Worm (Caenorhabditis elegans): Measurements from ENCODE around the gene gsy-1.

Gene gsy-1

DNA sequence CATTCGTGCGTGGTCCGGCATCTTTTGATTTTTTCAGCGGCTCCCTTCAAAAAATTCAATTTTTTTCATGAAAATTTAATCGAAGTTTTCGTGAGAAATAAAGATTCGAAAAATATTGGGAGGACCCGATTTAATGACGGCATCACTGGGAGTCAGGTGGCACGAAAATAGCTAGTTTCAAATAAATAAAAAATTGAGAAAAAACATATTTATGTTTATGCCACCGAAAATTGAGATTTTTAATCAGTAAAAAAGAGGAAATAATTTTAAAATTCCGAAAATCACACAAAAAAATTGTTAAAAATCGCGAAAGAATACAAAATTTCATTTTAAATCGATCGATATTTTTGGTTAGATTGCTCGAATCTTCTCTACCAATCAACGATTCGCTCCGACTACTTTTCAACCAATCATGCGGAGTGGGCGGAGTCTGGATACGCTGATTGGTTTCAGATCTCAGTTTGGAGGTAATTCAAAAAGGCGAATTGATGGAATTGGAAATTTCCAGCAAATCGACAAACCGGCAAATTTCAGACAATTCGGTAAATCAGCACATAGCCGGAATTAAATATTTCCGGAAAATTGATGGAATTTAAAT lies at the start of gene gsy-1:
gsy-1 (minus strand) TSS at position 51 of the 598 bp plus-strand sequence.
- TF ChIP-seq zip-8 (tag; optimal IDR thresholded peaks at IDR 0.05) (no peak), bed-3 (GFP tag; optimal IDR thresholded peaks at IDR 0.05) (no peak), nhr-237 (tag; optimal IDR thresholded peaks at IDR 0.05) (no peak), ztf-11 (tag; optimal IDR thresholded peaks at IDR 0.05) (no peak), cnd-1 (tag; optimal IDR thresholded peaks at IDR 0.05) (no peak), unc-39 (tag; optimal IDR thresholded peaks at IDR 0.05) (no peak), lin-32 (GFP tag; optimal IDR thresholded peaks at IDR 0.05) (no peak), lsy-2 (tag; optimal IDR thresholded peaks at IDR 0.05) (no peak), ceh-43 (GFP tag; optimal IDR thresholded peaks at IDR 0.05) (no peak), mab-5 (tag; optimal IDR thresholded peaks at IDR 0.05) (no peak), mls-2 (tag; optimal IDR thresholded peaks at IDR 0.05) (no peak), lin-13 (tag; optimal IDR thresholded peaks at IDR 0.05) (no peak), elt-3 (tag; optimal IDR thresholded peaks at IDR 0.05) (no peak), blmp-1 (tag; optimal IDR thresholded peaks at IDR 0.05) (no peak), elt-1 (tag; optimal IDR thresholded peaks at IDR 0.05; ENCODE audit: borderline replicate concordance, insufficient read depth) (no peak)

DNA sequence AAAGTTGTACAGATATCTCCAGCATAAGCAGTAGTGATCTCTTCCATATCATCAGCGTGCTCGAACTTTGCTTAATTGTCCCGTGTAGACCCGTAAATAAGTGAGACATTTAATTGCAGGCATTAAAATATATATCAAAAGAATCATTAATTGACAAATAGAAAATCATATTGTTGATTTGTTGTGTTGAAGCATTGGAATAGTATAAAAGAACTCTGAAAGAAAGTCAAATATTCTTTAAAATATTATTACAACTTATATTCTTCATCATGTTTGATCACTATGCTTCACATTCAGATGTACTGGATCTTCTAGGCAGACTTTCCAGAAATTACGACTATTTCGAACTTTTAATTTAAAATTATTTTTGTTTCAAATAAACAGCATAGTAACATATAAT lies 47.6 kb upstream of the gsy-1 start, which contains the start of gene F58G1.8:
F58G1.8 (minus strand) TSS at position 101 of the 400 bp plus-strand sequence.
- TF ChIP-seq mls-2 (tag; optimal IDR thresholded peaks at IDR 0.05) (no peak), ceh-39 (tag; optimal IDR thresholded peaks at IDR 0.05) (no peak), unc-62 (GFP tag; optimal IDR thresholded peaks at IDR 0.05) (no peak), unc-120 (tag; optimal IDR thresholded peaks at IDR 0.05; ENCODE audit: poor library complexity, severe bottlenecking) (no peak), elt-3 (tag; optimal IDR thresholded peaks at IDR 0.05) (no peak), pha-4 (tag; optimal IDR thresholded peaks at IDR 0.05) (no peak), nhr-28 (tag; optimal IDR thresholded peaks at IDR 0.05) (no peak), sptf-1 (tag; optimal IDR thresholded peaks at IDR 0.05) (no peak), sem-2 (GFP tag; optimal IDR thresholded peaks at IDR 0.05) (no peak), bed-3 (GFP tag; optimal IDR thresholded peaks at IDR 0.05) (no peak), drap-1 (GFP tag; optimal IDR thresholded peaks at IDR 0.05) (no peak), lin-13 (tag; optimal IDR thresholded peaks at IDR 0.05) (no peak), cnd-1 (tag; optimal IDR thresholded peaks at IDR 0.05) (no peak)

- TF ChIP-seq pha-4 (tag; optimal IDR thresholded peaks at IDR 0.05), result no peak
- TF ChIP-seq elt-3 (tag; optimal IDR thresholded peaks at IDR 0.05), result no peak
- TF ChIP-seq flh-1 (GFP tag; optimal IDR thresholded peaks at IDR 0.05), result no peak
- no peak for TF ChIP-seq cnd-1 (tag; optimal IDR thresholded peaks at IDR 0.05)
- TF ChIP-seq ceh-43 (GFP tag; optimal IDR thresholded peaks at IDR 0.05), result no peak
- no peak for TF ChIP-seq blmp-1 (tag; optimal IDR thresholded peaks at IDR 0.05)
- no peak for TF ChIP-seq tbx-8 (GFP tag; optimal IDR thresholded peaks at IDR 0.05)
- no peak for TF ChIP-seq elt-1 (tag; optimal IDR thresholded peaks at IDR 0.05; ENCODE audit: borderline replicate concordance, insufficient read depth)
- no peak for TF ChIP-seq mep-1 (tag; optimal IDR thresholded peaks at IDR 0.05)
- no peak for TF ChIP-seq unc-120 (tag; optimal IDR thresholded peaks at IDR 0.05; ENCODE audit: poor library complexity, severe bottlenecking)
- no peak for TF ChIP-seq drap-1 (GFP tag; optimal IDR thresholded peaks at IDR 0.05)
- no peak for TF ChIP-seq zip-8 (tag; optimal IDR thresholded peaks at IDR 0.05)
- TF ChIP-seq ham-2 (GFP tag; optimal IDR thresholded peaks at IDR 0.05), result no peak
- TF ChIP-seq sptf-1 (tag; optimal IDR thresholded peaks at IDR 0.05), result no peak
- no peak for TF ChIP-seq bed-3 (GFP tag; optimal IDR thresholded peaks at IDR 0.05)
- TF ChIP-seq nhr-12 (tag; optimal IDR thresholded peaks at IDR 0.05), result no peak
- no peak for TF ChIP-seq ceh-83 (GFP tag; optimal IDR thresholded peaks at IDR 0.05)
Measured at ce11 chrII:12923225-12923624, 45.3 kb upstream of the gsy-1 start.

DNA sequence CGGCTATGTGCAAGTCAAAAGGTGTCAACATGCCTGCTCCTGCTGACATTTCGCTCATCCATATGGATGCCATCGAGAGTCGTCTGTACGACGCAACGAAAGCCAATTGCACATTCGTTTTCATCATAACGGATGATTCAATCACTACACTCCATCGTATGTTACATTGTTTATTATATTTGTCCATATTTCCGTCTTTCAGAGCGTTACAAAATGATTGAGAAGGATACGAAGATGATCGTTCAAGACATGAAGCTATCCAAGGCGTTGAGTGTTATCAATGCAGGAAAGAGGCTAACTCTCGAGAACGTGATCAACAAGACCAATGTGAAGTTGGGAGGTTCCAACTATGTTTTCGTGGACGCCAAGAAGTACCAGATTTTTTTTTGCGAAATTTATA lies 43.6 kb upstream of the gsy-1 start:
- TF ChIP-seq pha-4 (tag; optimal IDR thresholded peaks at IDR 0.05), result no peak
- TF ChIP-seq cnd-1 (tag; optimal IDR thresholded peaks at IDR 0.05), result no peak
- no peak for TF ChIP-seq elt-1 (tag; optimal IDR thresholded peaks at IDR 0.05; ENCODE audit: borderline replicate concordance, insufficient read depth)
- TF ChIP-seq snpc-4 (tag; optimal IDR thresholded peaks at IDR 0.05), result no peak
- TF ChIP-seq drap-1 (GFP tag; optimal IDR thresholded peaks at IDR 0.05), result no peak
- TF ChIP-seq M03D4.4 (tag; optimal IDR thresholded peaks at IDR 0.05), result no peak
- TF ChIP-seq mep-1 (tag; optimal IDR thresholded peaks at IDR 0.05), result no peak
- TF ChIP-seq ceh-83 (GFP tag; optimal IDR thresholded peaks at IDR 0.05), result no peak
- TF ChIP-seq nhr-237 (tag; optimal IDR thresholded peaks at IDR 0.05), result no peak
- TF ChIP-seq mab-5 (tag; optimal IDR thresholded peaks at IDR 0.05), result no peak
- TF ChIP-seq elt-3 (tag; optimal IDR thresholded peaks at IDR 0.05), result no peak
- TF ChIP-seq tbx-8 (GFP tag; optimal IDR thresholded peaks at IDR 0.05), result no peak
- TF ChIP-seq sptf-1 (tag; optimal IDR thresholded peaks at IDR 0.05), result no peak
- TF ChIP-seq unc-120 (tag; optimal IDR thresholded peaks at IDR 0.05; ENCODE audit: poor library complexity, severe bottlenecking), result no peak
- no peak for TF ChIP-seq lin-13 (tag; optimal IDR thresholded peaks at IDR 0.05)
